Worm (Caenorhabditis elegans): ENCODE data around the gene oac-21.

- TF ChIP-seq snpc-4 (tag; optimal IDR thresholded peaks at IDR 0.05) (no peak), lin-15B (tag; optimal IDR thresholded peaks at IDR 0.05) (no peak), elt-3 (tag; optimal IDR thresholded peaks at IDR 0.05) (no peak), unc-30 (tag; optimal IDR thresholded peaks at IDR 0.05) (no peak), hlh-17 (GFP tag; optimal IDR thresholded peaks at IDR 0.05; ENCODE audit: borderline replicate concordance) (no peak), ces-1 (GFP tag; optimal IDR thresholded peaks at IDR 0.05) (no peak), isw-1 (GFP tag; IDR thresholded peaks at IDR 0.05) (no peak), unc-86 (tag; optimal IDR thresholded peaks at IDR 0.05) (no peak), hpl-2 (GFP tag; optimal IDR thresholded peaks at IDR 0.05) (no peak), ztf-4 (tag; optimal IDR thresholded peaks at IDR 0.05) (no peak), blmp-1 (tag; optimal IDR thresholded peaks at IDR 0.05) (no peak), lin-35 (GFP tag; optimal IDR thresholded peaks at IDR 0.05) (no peak), alr-1 (tag; optimal IDR thresholded peaks at IDR 0.05; ENCODE audit: borderline replicate concordance) (no peak), ztf-11 (tag; optimal IDR thresholded peaks at IDR 0.05) (no peak)
These were observed 32.8 kb downstream of the oac-21 start, which contains the start of gene clec-67 for ce11 chrIV:3921898-3922297.

Measured in whole organism, L1 larva.